Fruit fly (Drosophila melanogaster) whole organism, adult: ENCODE data around the gene CG2750.

ENCODE experiments used
- CG11617 ChIP-seq: fragments of 200-800 bp; sonication (Bioruptor generic); optimal IDR thresholded peaks from 2 replicates; lab custom pipeline; 2017; ENCODE audit warnings: mild to moderate bottlenecking, missing biosample characterization, missing genetic modification reagents, missing genetic modification characterization
- CG1620 ChIP-seq: fragments of 200-800 bp; sonication (Bioruptor generic); optimal IDR thresholded peaks from 2 replicates; lab custom pipeline; 2016; ENCODE audit warnings: missing biosample characterization, missing genetic modification characterization
- Clk ChIP-seq: fragments of 200-800 bp; sonication (Bioruptor generic); optimal IDR thresholded peaks from 2 replicates; lab custom pipeline; 2017; ENCODE audit warnings: missing biosample characterization, missing genetic modification characterization
- Hr96 ChIP-seq: fragments of 200-800 bp; sonication (Bioruptor generic); optimal IDR thresholded peaks from 2 replicates; lab custom pipeline; 2016; ENCODE audit warnings: missing biosample characterization, missing genetic modification characterization
- Mnt ChIP-seq: fragments of 200-800 bp; sonication (Bioruptor generic); optimal IDR thresholded peaks from 2 replicates; lab custom pipeline; 2016; ENCODE audit warnings: missing biosample characterization, mild to moderate bottlenecking, missing genetic modification characterization
- cnc ChIP-seq, 2 experiments: fragments of >200 bp; optimal IDR thresholded peaks; 2 replicates each; lab custom pipeline; 2017
- ovo ChIP-seq: fragments of 200-800 bp; sonication (Bioruptor generic); optimal IDR thresholded peaks from 2 replicates; lab custom pipeline; 2016; ENCODE audit warnings: missing biosample characterization, missing genetic modification characterization
- pad ChIP-seq: fragments of 200-800 bp; sonication (Bioruptor generic); optimal IDR thresholded peaks from 3 replicates; lab custom pipeline; 2017; ENCODE audit warnings: missing biosample characterization, missing genetic modification characterization, mild to moderate bottlenecking, moderate library complexity, missing genetic modification reagents
- tj ChIP-seq: fragments of 200-800 bp; sonication (Bioruptor generic); optimal IDR thresholded peaks from 3 replicates; lab custom pipeline; 2017; ENCODE audit warnings: missing biosample characterization, mild to moderate bottlenecking, missing genetic modification characterization, moderate library complexity

- TF ChIP-seq pad (GFP tag; lab: Kevin White, UChicago) (no peak), Clk (GFP tag; lab: Kevin White, UChicago) (no peak), ovo (GFP tag; lab: Kevin White, UChicago) (no peak), Hr96 (no peak), Mnt (GFP tag; lab: Kevin White, UChicago) (no peak), CG11617 (no peak), cnc (optimal IDR thresholded peaks at IDR 0.05; lab: Kevin White, UChicago) (no peak), CG1620 (GFP tag; lab: Kevin White, UChicago) (no peak), tj (no peak)
Observed at dm6 chrX:12076243-12076642, 30.8 kb upstream of the CG2750 start.
